Fruit fly (Drosophila melanogaster) Kc167 (cell line): Measurements from ENCODE around the gene CG33230.

ENCODE experiments used
- Myc ChIP-seq: fragments of >200 bp; optimal IDR thresholded peaks from 2 replicates; lab custom pipeline; 2017; ENCODE audit warnings: missing external identifiers
- Sin3A ChIP-seq: fragments of >200 bp; optimal IDR thresholded peaks from 2 replicates; lab custom pipeline; 2018; ENCODE audit warnings: missing external identifiers
- h ChIP-seq: fragments of >200 bp; optimal IDR thresholded peaks from 3 replicates; lab custom pipeline; 2018; ENCODE audit warnings: missing external identifiers
- insv ChIP-seq: fragments of >200 bp; optimal IDR thresholded peaks from 3 replicates; lab custom pipeline; 2018; ENCODE audit warnings: missing external identifiers
- psq ChIP-seq: fragments of >200 bp; optimal IDR thresholded peaks from 2 replicates; lab custom pipeline; 2017; ENCODE audit warnings: missing external identifiers
- ttk ChIP-seq: sonication (Bioruptor generic); optimal IDR thresholded peaks from 2 replicates; lab custom pipeline; 2017; ENCODE audit warnings: missing external identifiers

dm6 chr3L:1578391-1578948, 39.7 kb upstream of the CG33230 start:
- TF ChIP-seq h, result no peak
- TF ChIP-seq psq (lab: Kevin White, UChicago), result no peak
- TF ChIP-seq ttk (lab: Kevin White, UChicago), result no peak
- TF ChIP-seq Myc (lab: Kevin White, UChicago), result no peak
- no peak for TF ChIP-seq insv (lab: Kevin White, UChicago)
- TF ChIP-seq Sin3A, result no peak
